Worm (Caenorhabditis elegans): ENCODE data around the gene lipl-8.

- no peak for TF ChIP-seq aly-1 (tag; optimal IDR thresholded peaks at IDR 0.05)
- TF ChIP-seq ama-1 (optimal IDR thresholded peaks at IDR 0.05): no peak
- TF ChIP-seq pes-1 (GFP tag; IDR thresholded peaks at IDR 0.05): no peak
- no peak for TF ChIP-seq B0310.2 (tag; optimal IDR thresholded peaks at IDR 0.05)
- no peak for TF ChIP-seq scrt-1 (GFP tag; IDR thresholded peaks at IDR 0.05)
- TF ChIP-seq flt-1 (GFP tag; IDR thresholded peaks at IDR 0.05): no peak
- TF ChIP-seq tra-4 (tag; optimal IDR thresholded peaks at IDR 0.05): no peak
- no peak for TF ChIP-seq ceh-13 (GFP tag; optimal IDR thresholded peaks at IDR 0.05)
- no peak for TF ChIP-seq tbx-11 (GFP tag; IDR thresholded peaks at IDR 0.05)
These were observed 50.5 kb downstream of the lipl-8 start for ce11 chrV:14698005-14698404.
